Worm (Caenorhabditis elegans) whole organism, L2 larva: ENCODE results near the gene tps-1.
A peak's percentile ranks its signal among the peaks of the same experiment; 100 is the strongest.

Experiments used
- F13H6.1 ChIP-seq: sonication (generic microtip); optimal IDR thresholded peaks from 2 replicates; lab custom pipeline; 2016; ENCODE audit warnings: missing genetic modification characterization, missing compliant biosample characterization
- Y55F3AM.14 ChIP-seq: fragments of 200-800 bp; sonication (Bioruptor generic); optimal IDR thresholded peaks from 2 replicates; lab custom pipeline; 2018; ENCODE audit warnings: mild to moderate bottlenecking, missing genetic modification characterization, missing compliant biosample characterization
- ZK546.5 ChIP-seq: sonication (generic microtip); optimal IDR thresholded peaks from 2 replicates; lab custom pipeline; 2017; ENCODE audit warnings: missing biosample characterization, missing genetic modification characterization
- alr-1 ChIP-seq: fragments of 150-350 bp; optimal IDR thresholded peaks from 2 replicates; lab custom pipeline; 2014; ENCODE audit warnings: missing biosample characterization, missing genetic modification characterization
- ama-1 ChIP-seq: fragments of 150-350 bp; optimal IDR thresholded peaks from 2 replicates; lab custom pipeline; 2018; ENCODE audit warnings: inconsistent platforms
- blmp-1 ChIP-seq: sonication (generic microtip); optimal IDR thresholded peaks from 2 replicates; lab custom pipeline; 2017; ENCODE audit warnings: missing genetic modification characterization, mild to moderate bottlenecking, missing compliant biosample characterization, antibody characterized with exemption, moderate library complexity; ENCODE audit not compliant: insufficient read depth
- ceh-16 ChIP-seq: fragments of 150-350 bp; optimal IDR thresholded peaks from 2 replicates; lab custom pipeline; 2014; ENCODE audit warnings: missing biosample characterization, missing genetic modification characterization
- ceh-82 ChIP-seq: fragments of 150-350 bp; optimal IDR thresholded peaks from 2 replicates; lab custom pipeline; 2014; ENCODE audit warnings: missing biosample characterization, missing genetic modification characterization
- crh-2 ChIP-seq: sonication (generic microtip); optimal IDR thresholded peaks from 2 replicates; lab custom pipeline; 2017; ENCODE audit warnings: missing biosample characterization, missing genetic modification characterization
- dmd-4 ChIP-seq: sonication (generic microtip); optimal IDR thresholded peaks from 2 replicates; lab custom pipeline; 2017; ENCODE audit warnings: missing biosample characterization, missing genetic modification characterization
- egl-27 ChIP-seq: sonication (generic microtip); optimal IDR thresholded peaks from 3 replicates; lab custom pipeline; 2017; ENCODE audit warnings: missing biosample characterization, missing genetic modification reagents, missing genetic modification characterization
- elt-1 ChIP-seq: fragments of 150-350 bp; optimal IDR thresholded peaks from 2 replicates; lab custom pipeline; 2014; ENCODE audit warnings: missing biosample characterization, missing genetic modification characterization
- elt-3 ChIP-seq: sonication (generic microtip); optimal IDR thresholded peaks from 2 replicates; lab custom pipeline; 2017; ENCODE audit warnings: missing biosample characterization, missing genetic modification characterization
- fos-1 ChIP-seq: fragments of 150-350 bp; optimal IDR thresholded peaks from 2 replicates; lab custom pipeline; 2014; ENCODE audit warnings: missing biosample characterization, missing genetic modification characterization
- gmeb-1 ChIP-seq: fragments of 150-350 bp; optimal IDR thresholded peaks from 2 replicates; lab custom pipeline; 2014; ENCODE audit warnings: missing biosample characterization, missing genetic modification characterization
- lin-11 ChIP-seq: fragments of 150-350 bp; sonication (generic microtip); optimal IDR thresholded peaks from 2 replicates; lab custom pipeline; 2014; ENCODE audit warnings: missing biosample characterization, missing genetic modification characterization, inconsistent platforms, mixed read lengths
- lin-13 ChIP-seq: fragments of 150-350 bp; optimal IDR thresholded peaks from 2 replicates; lab custom pipeline; 2014; ENCODE audit warnings: missing biosample characterization, missing genetic modification reagents, missing genetic modification characterization
- lin-39 ChIP-seq: fragments of 150-350 bp; optimal IDR thresholded peaks from 2 replicates; lab custom pipeline; 2014; ENCODE audit warnings: missing biosample characterization, missing genetic modification reagents, missing genetic modification characterization
- lsy-2 ChIP-seq, 2 experiments: fragments of 150-350 bp in 1 of 2; sonication (generic microtip) in 1 of 2; optimal IDR thresholded peaks; 2 replicates each; lab custom pipeline; 2014 to 2017; ENCODE audit warnings: missing biosample characterization in 2 of 2, missing genetic modification characterization in 2 of 2
- mdl-1 ChIP-seq, 2 experiments: fragments of 150-350 bp in 1 of 2; sonication (generic microtip) in 1 of 2; optimal IDR thresholded peaks; 2 replicates each; lab custom pipeline; 2017; ENCODE audit warnings: missing biosample characterization in 2 of 2, missing genetic modification characterization in 2 of 2
- nhr-10 ChIP-seq: sonication (generic microtip); optimal IDR thresholded peaks from 2 replicates; lab custom pipeline; 2017; ENCODE audit warnings: missing biosample characterization, missing genetic modification characterization
- nhr-11 ChIP-seq: fragments of 150-350 bp; optimal IDR thresholded peaks from 2 replicates; lab custom pipeline; 2014; ENCODE audit warnings: missing biosample characterization, missing genetic modification characterization
- nhr-12 ChIP-seq: fragments of 150-350 bp; optimal IDR thresholded peaks from 2 replicates; lab custom pipeline; 2014; ENCODE audit warnings: missing biosample characterization, missing genetic modification characterization
- nhr-21 ChIP-seq: fragments of 150-350 bp; optimal IDR thresholded peaks from 2 replicates; lab custom pipeline; 2014; ENCODE audit warnings: missing biosample characterization, missing genetic modification characterization
- nhr-23 ChIP-seq: fragments of 150-350 bp; optimal IDR thresholded peaks from 2 replicates; lab custom pipeline; 2014; ENCODE audit warnings: missing biosample characterization, missing genetic modification reagents, missing genetic modification characterization
- nhr-237 ChIP-seq: fragments of 150-350 bp; optimal IDR thresholded peaks from 2 replicates; lab custom pipeline; 2014; ENCODE audit warnings: missing biosample characterization, missing genetic modification characterization
- nhr-25 ChIP-seq: fragments of 150-350 bp; sonication (generic microtip); optimal IDR thresholded peaks from 3 replicates; lab custom pipeline; 2014; ENCODE audit warnings: missing biosample characterization, missing genetic modification characterization
- nhr-6 ChIP-seq: fragments of 150-350 bp; optimal IDR thresholded peaks from 2 replicates; lab custom pipeline; 2014; ENCODE audit warnings: missing biosample characterization, missing genetic modification characterization
- nhr-77 ChIP-seq: fragments of 150-350 bp; optimal IDR thresholded peaks from 2 replicates; lab custom pipeline; 2014; ENCODE audit warnings: missing biosample characterization, missing genetic modification characterization
- peb-1 ChIP-seq: fragments of 150-350 bp; optimal IDR thresholded peaks from 2 replicates; lab custom pipeline; 2014; ENCODE audit warnings: missing biosample characterization, missing genetic modification characterization
- sem-4 ChIP-seq: fragments of 150-350 bp; optimal IDR thresholded peaks from 2 replicates; lab custom pipeline; 2014; ENCODE audit warnings: missing biosample characterization, missing genetic modification reagents, missing genetic modification characterization
- skn-1 ChIP-seq: sonication (generic microtip); optimal IDR thresholded peaks from 2 replicates; lab custom pipeline; 2017; ENCODE audit warnings: missing biosample characterization, missing genetic modification characterization
- sma-3 ChIP-seq: sonication (generic microtip); optimal IDR thresholded peaks from 2 replicates; lab custom pipeline; 2016; ENCODE audit warnings: missing genetic modification reagents, missing genetic modification characterization, missing compliant biosample characterization
- sma-9 ChIP-seq, 2 experiments: fragments of 150-350 bp in 1 of 2; sonication (generic microtip) in 1 of 2; optimal IDR thresholded peaks; 2 replicates each; lab custom pipeline; 2014 to 2016; ENCODE audit warnings: missing genetic modification characterization in 2 of 2, mild to moderate bottlenecking in 1 of 2, missing biosample characterization in 1 of 2, missing compliant biosample characterization in 1 of 2, missing genetic modification reagents in 1 of 2, moderate library complexity in 1 of 2
- unc-62 ChIP-seq: fragments of 150-350 bp; optimal IDR thresholded peaks from 2 replicates; lab custom pipeline; 2014; ENCODE audit warnings: missing biosample characterization, missing genetic modification reagents, missing genetic modification characterization
- zag-1 ChIP-seq: fragments of 150-350 bp; optimal IDR thresholded peaks from 2 replicates; lab custom pipeline; 2014; ENCODE audit warnings: missing biosample characterization, missing genetic modification characterization
- ztf-1 ChIP-seq: fragments of 200-800 bp; sonication (Bioruptor generic); conservative IDR thresholded peaks from 2 replicates; pipeline ENCODE4 v1.3.6; 2022; ENCODE audit warnings: missing genetic modification characterization, missing compliant biosample characterization
- ztf-11 ChIP-seq: sonication (generic microtip); optimal IDR thresholded peaks from 2 replicates; lab custom pipeline; 2017; ENCODE audit warnings: missing biosample characterization, missing genetic modification characterization
- ztf-4 ChIP-seq: fragments of 150-350 bp; optimal IDR thresholded peaks from 2 replicates; lab custom pipeline; 2014; ENCODE audit warnings: missing biosample characterization, missing genetic modification characterization

The tps-1 gene

DNA sequence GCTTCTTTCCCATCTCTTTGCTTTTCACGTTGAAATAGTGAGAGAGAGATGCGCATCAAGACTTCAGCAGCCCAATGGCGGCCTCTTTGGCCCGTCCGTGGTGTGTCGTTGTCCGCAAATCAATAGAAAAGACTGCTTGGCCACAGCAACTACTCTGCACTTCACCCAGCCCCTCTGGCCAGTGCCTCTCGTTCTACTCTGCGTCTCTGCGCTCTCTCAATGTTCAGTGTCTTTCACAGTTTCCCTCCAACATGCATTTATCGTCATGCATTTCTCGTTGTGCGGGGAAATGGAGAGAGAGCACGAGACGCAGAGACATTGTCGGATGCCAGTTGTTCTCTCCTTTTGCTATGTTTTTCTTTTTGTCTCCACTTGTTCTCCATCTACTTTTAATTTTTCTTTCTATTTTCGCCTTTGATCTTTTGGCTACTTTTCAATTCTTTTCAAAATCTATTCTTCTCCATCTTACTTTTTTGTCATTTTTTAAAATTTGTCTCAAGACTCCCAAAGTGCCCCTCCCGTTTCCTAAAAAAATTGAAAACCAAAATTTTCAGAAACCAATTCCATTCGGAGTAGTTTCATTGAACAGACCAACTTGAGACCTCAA, 39.3 kb upstream of the tps-1 start, which contains the start of gene nhr-1 (continued):
- peak; percentile 53 for TF ChIP-seq unc-62 (GFP tag; lab: Kevin White, UChicago)
- TF ChIP-seq, all 48 proteins: peak for 28

- no peak for TF ChIP-seq elt-3 (tag; lab: Kevin White, UChicago)
- TF ChIP-seq nhr-23 = no peak
- TF ChIP-seq nhr-25 = peak; percentile 29
- TF ChIP-seq fos-1 (tag; lab: Kevin White, UChicago) = peak; percentile 37
- TF ChIP-seq crh-2 (tag; lab: Kevin White, UChicago) = peak; percentile 31
- TF ChIP-seq Y55F3AM.14 = no peak
- no peak for TF ChIP-seq alr-1 (tag; lab: Kevin White, UChicago)
- TF ChIP-seq nhr-10 = no peak
- peak; percentile 1 for TF ChIP-seq elt-1 (tag; lab: Kevin White, UChicago)
- TF ChIP-seq F13H6.1 = no peak
- TF ChIP-seq sma-9 (GFP tag; optimal IDR thresholded peaks at IDR 0.05; lab: Kevin White, UChicago) = peak; percentile 20
- TF ChIP-seq sma-9 (tag; optimal IDR thresholded peaks at IDR 0.05; lab: Kevin White, UChicago) = no peak
Observed at ce11 chrX:17510523-17510922, 36.2 kb upstream of the tps-1 start.

ce11 chrX:17509048-17509776, 34.9 kb upstream of the tps-1 start:
- peak; percentile 8 for TF ChIP-seq nhr-6 (tag; lab: Kevin White, UChicago)
- peak; percentile 54 for TF ChIP-seq fos-1 (tag; lab: Kevin White, UChicago)
- no peak for TF ChIP-seq ama-1 (lab: Kevin White, UChicago)
- TF ChIP-seq crh-2 (tag; lab: Kevin White, UChicago) = peak; percentile 56
- peak; percentile 79 for TF ChIP-seq sma-9 (GFP tag; optimal IDR thresholded peaks at IDR 0.05; lab: Kevin White, UChicago)
- TF ChIP-seq sma-9 (tag; optimal IDR thresholded peaks at IDR 0.05; lab: Kevin White, UChicago) = no peak
- TF ChIP-seq nhr-77 (tag; lab: Kevin White, UChicago) = no peak
- TF ChIP-seq mdl-1 (tag; optimal IDR thresholded peaks at IDR 0.05; lab: Kevin White, UChicago) = peak in 1 of 2 experiments; percentile 1
- TF ChIP-seq nhr-25 = peak; percentile 41
- peak; percentile 2 for TF ChIP-seq sma-3 (GFP tag; lab: Kevin White, UChicago)

ce11 chrX:17508137-17508536, 33.8 kb upstream of the tps-1 start:
- TF ChIP-seq nhr-77 (tag; lab: Kevin White, UChicago) = no peak
- no peak for TF ChIP-seq nhr-12 (tag; lab: Kevin White, UChicago)
- no peak for TF ChIP-seq peb-1
- TF ChIP-seq lin-13 (GFP tag; lab: Kevin White, UChicago) = no peak
- TF ChIP-seq mdl-1 (tag; optimal IDR thresholded peaks at IDR 0.05; lab: Kevin White, UChicago) = no peak
- no peak for TF ChIP-seq zag-1 (tag; lab: Kevin White, UChicago)
- no peak for TF ChIP-seq F13H6.1

DNA sequence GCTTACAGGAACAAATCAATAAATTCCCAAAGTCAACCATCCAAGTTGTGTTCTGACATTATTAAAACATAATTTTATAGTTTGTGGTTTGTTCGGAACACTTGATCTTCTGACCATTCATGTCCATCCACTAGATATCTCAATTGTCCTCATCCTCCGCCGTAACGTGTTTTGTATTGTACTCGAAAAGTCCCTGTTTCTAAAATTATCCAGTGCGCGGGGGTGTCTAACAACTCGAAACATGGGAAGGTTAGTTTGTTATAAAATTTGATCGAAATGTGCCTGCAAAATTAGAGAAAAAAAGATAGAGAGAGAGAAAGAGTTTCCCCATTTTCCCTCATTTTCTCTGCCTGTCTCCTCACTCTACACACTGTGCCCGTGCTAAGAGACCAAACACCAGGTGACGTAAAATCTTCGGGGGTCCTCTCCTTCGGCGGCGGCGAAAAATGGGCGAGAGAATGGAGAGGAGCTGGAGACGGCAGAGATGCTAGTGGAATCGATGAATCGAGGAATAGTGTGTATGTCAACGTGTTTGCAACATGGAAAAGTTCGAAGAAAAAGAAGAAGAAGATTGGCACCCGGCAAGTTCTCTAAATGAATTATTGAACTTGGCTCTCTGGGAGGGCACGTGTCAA, 31.3 kb upstream of the tps-1 start:
- no peak for TF ChIP-seq lin-39 (tag; lab: Kevin White, UChicago)
- TF ChIP-seq fos-1 (tag; lab: Kevin White, UChicago) = peak; percentile 66
- peak; percentile 54 for TF ChIP-seq ceh-16
- no peak for TF ChIP-seq nhr-11
- TF ChIP-seq lsy-2 (tag; optimal IDR thresholded peaks at IDR 0.05; lab: Kevin White, UChicago) = peak; percentile 39 to 84
- TF ChIP-seq sma-9 (GFP tag; optimal IDR thresholded peaks at IDR 0.05; lab: Kevin White, UChicago) = peak; percentile 100
- TF ChIP-seq sma-9 (tag; optimal IDR thresholded peaks at IDR 0.05; lab: Kevin White, UChicago) = peak; percentile 88
- TF ChIP-seq dmd-4 (tag; lab: Kevin White, UChicago) = no peak
- peak; percentile 92 for TF ChIP-seq crh-2 (tag; lab: Kevin White, UChicago)
- peak; percentile 77 for TF ChIP-seq sma-3 (GFP tag; lab: Kevin White, UChicago)
- peak; percentile 90 for TF ChIP-seq zag-1 (tag; lab: Kevin White, UChicago)
- TF ChIP-seq nhr-237 (tag; lab: Kevin White, UChicago) = no peak
- no peak for TF ChIP-seq alr-1 (tag; lab: Kevin White, UChicago)
- TF ChIP-seq mdl-1 (tag; optimal IDR thresholded peaks at IDR 0.05; lab: Kevin White, UChicago) = peak; percentile 90 to 95
- no peak for TF ChIP-seq elt-1 (tag; lab: Kevin White, UChicago)
- peak; percentile 59 for TF ChIP-seq nhr-25
- TF ChIP-seq nhr-77 (tag; lab: Kevin White, UChicago) = peak; percentile 33
- no peak for TF ChIP-seq ztf-11 (tag; lab: Kevin White, UChicago)
- no peak for TF ChIP-seq skn-1 (tag; lab: Kevin White, UChicago)
- no peak for TF ChIP-seq ceh-82 (tag; lab: Kevin White, UChicago)
- TF ChIP-seq lin-11 (tag; lab: Kevin White, UChicago) = peak; percentile 33
- peak; percentile 62 for TF ChIP-seq blmp-1
- no peak for TF ChIP-seq ZK546.5
- TF ChIP-seq nhr-21 = peak; percentile 71
- peak; percentile 54 for TF ChIP-seq ztf-4 (tag; lab: Kevin White, UChicago)
- TF ChIP-seq sem-4 (tag; lab: Kevin White, UChicago) = peak; percentile 93
- no peak for TF ChIP-seq nhr-12 (tag; lab: Kevin White, UChicago)
- TF ChIP-seq lin-13 (GFP tag; lab: Kevin White, UChicago) = peak; percentile 66
- peak; percentile 86 for TF ChIP-seq Y55F3AM.14
- TF ChIP-seq ztf-1 (GFP tag; lab: Robert Waterston, UW) = no peak
- TF ChIP-seq egl-27 (tag; lab: Kevin White, UChicago) = peak; percentile 92
- TF ChIP-seq gmeb-1 (tag; lab: Kevin White, UChicago) = peak; percentile 71
